Worm (Caenorhabditis elegans) whole organism, young adult: ENCODE results near the gene F18E3.12.
A peak's percentile ranks its signal among the peaks of the same experiment; 100 is the strongest.

ENCODE experiments used
- B0019.2 ChIP-seq: fragments of 200-800 bp; sonication (Bioruptor generic); conservative IDR thresholded peaks from 2 replicates; pipeline ENCODE4 v1.3.6; 2022; ENCODE audit warnings: missing genetic modification reagents, missing genetic modification characterization, missing compliant biosample characterization
- B0035.1 ChIP-seq: sonication (generic microtip); optimal IDR thresholded peaks from 2 replicates; lab custom pipeline; 2016; ENCODE audit warnings: missing genetic modification characterization, mild to moderate bottlenecking, missing compliant biosample characterization, missing genotype, missing genetic modification reagents
- F22D6.2 ChIP-seq: sonication (generic microtip); optimal IDR thresholded peaks from 2 replicates; lab custom pipeline; 2016; ENCODE audit warnings: mild to moderate bottlenecking, missing genetic modification characterization, missing compliant biosample characterization
- F33H1.4 ChIP-seq: fragments of 200-800 bp; sonication (Bioruptor generic); IDR thresholded peaks from 2 replicates; pipeline ENCODE4 v1.3.6; 2022; ENCODE audit warnings: missing genetic modification reagents, missing genetic modification characterization, missing compliant biosample characterization
- F39B2.1 ChIP-seq: fragments of 200-800 bp; sonication (Bioruptor generic); IDR thresholded peaks from 2 replicates; pipeline ENCODE4 v1.3.6; 2022; ENCODE audit warnings: missing genetic modification reagents, missing genetic modification characterization, missing compliant biosample characterization
- Y53G8AR.9 ChIP-seq: fragments of 200-800 bp; sonication (Bioruptor generic); conservative IDR thresholded peaks from 2 replicates; pipeline ENCODE4 v1.3.6; 2022; ENCODE audit warnings: missing genetic modification reagents, missing genetic modification characterization, missing compliant biosample characterization
- Y67H2A.10 ChIP-seq: fragments of 200-800 bp; sonication (Bioruptor generic); conservative IDR thresholded peaks from 2 replicates; pipeline ENCODE4 v1.3.6; 2022; ENCODE audit warnings: missing genetic modification reagents, missing genetic modification characterization, missing compliant biosample characterization
- Y95B8A.8 ChIP-seq: fragments of 200-800 bp; sonication (Bioruptor generic); IDR thresholded peaks from 2 replicates; pipeline ENCODE4 v1.3.6; 2022; ENCODE audit warnings: missing genetic modification reagents, missing genetic modification characterization, missing compliant biosample characterization
- ama-1 ChIP-seq, 3 experiments: fragments of 150-350 bp in 1 of 3; sonication (generic microtip) in 2 of 3; optimal IDR thresholded peaks; 2 replicates each; lab custom pipeline; 2014 to 2018; ENCODE audit warnings: missing biosample characterization in 2 of 3, missing genetic modification characterization in 2 of 3, missing genetic modification reagents in 2 of 3
- aptf-2 ChIP-seq: fragments of 200-800 bp; sonication (Bioruptor generic); conservative IDR thresholded peaks from 2 replicates; pipeline ENCODE4 v1.3.6; 2022; ENCODE audit warnings: missing genetic modification reagents, missing genetic modification characterization, missing compliant biosample characterization
- attf-3 ChIP-seq: fragments of 200-800 bp; sonication (Bioruptor generic); conservative IDR thresholded peaks from 2 replicates; pipeline ENCODE4 v1.3.6; 2022; ENCODE audit warnings: missing genetic modification reagents, missing genetic modification characterization, missing compliant biosample characterization
- attf-6 ChIP-seq: fragments of 200-800 bp; sonication (Bioruptor generic); IDR thresholded peaks from 2 replicates; pipeline ENCODE4 v1.3.6; 2022; ENCODE audit warnings: missing genetic modification reagents, missing genetic modification characterization, missing compliant biosample characterization
- bed-1 ChIP-seq: fragments of 200-800 bp; sonication (Bioruptor generic); IDR thresholded peaks from 2 replicates; pipeline ENCODE4 v1.3.6; 2022; ENCODE audit warnings: missing genetic modification reagents, missing genetic modification characterization, missing compliant biosample characterization
- ceh-100 ChIP-seq: fragments of 200-800 bp; sonication (Bioruptor generic); IDR thresholded peaks from 2 replicates; pipeline ENCODE4 v1.3.6; 2022; ENCODE audit warnings: missing genetic modification reagents, missing genetic modification characterization, missing compliant biosample characterization
- ceh-79 ChIP-seq: sonication (generic microtip); optimal IDR thresholded peaks from 2 replicates; lab custom pipeline; 2017; ENCODE audit warnings: mild to moderate bottlenecking, missing genetic modification characterization, missing compliant biosample characterization
- dox-1 ChIP-seq: fragments of 200-800 bp; sonication (Bioruptor generic); IDR thresholded peaks from 2 replicates; pipeline ENCODE4 v1.3.6; 2022; ENCODE audit warnings: missing genetic modification reagents, missing genetic modification characterization, missing compliant biosample characterization
- dpff-1 ChIP-seq: sonication (generic microtip); optimal IDR thresholded peaks from 2 replicates; lab custom pipeline; 2017; ENCODE audit warnings: mild to moderate bottlenecking, missing genetic modification characterization, missing compliant biosample characterization
- dpl-1 ChIP-seq: fragments of 150-350 bp; optimal IDR thresholded peaks from 2 replicates; lab custom pipeline; 2014; ENCODE audit warnings: missing biosample characterization, missing genetic modification reagents, missing genetic modification characterization
- efl-1 ChIP-seq: fragments of 150-350 bp; optimal IDR thresholded peaks from 2 replicates; lab custom pipeline; 2014; ENCODE audit warnings: missing biosample characterization, missing genetic modification reagents, missing genetic modification characterization
- ets-4 ChIP-seq: fragments of 200-800 bp; sonication (Bioruptor generic); optimal IDR thresholded peaks from 2 replicates; lab custom pipeline; 2018; ENCODE audit warnings: mild to moderate bottlenecking, missing genetic modification characterization, missing compliant biosample characterization
- him-1 ChIP-seq: sonication (generic microtip); optimal IDR thresholded peaks from 2 replicates; lab custom pipeline; 2016; ENCODE audit warnings: missing genotype, missing genetic modification reagents, missing genetic modification characterization, missing compliant biosample characterization
- let-607 ChIP-seq, 2 experiments: fragments of 200-800 bp in 1 of 2; sonication (Bioruptor generic) in 1 of 2; sonication (generic microtip) in 1 of 2; optimal IDR thresholded peaks; 2 replicates each; lab custom pipeline; 2016 to 2018; ENCODE audit warnings: mild to moderate bottlenecking in 2 of 2, missing compliant biosample characterization in 2 of 2, missing genetic modification characterization in 2 of 2, moderate library complexity in 2 of 2, missing genotype in 1 of 2
- lin-26 ChIP-seq: fragments of 200-800 bp; sonication (Bioruptor generic); IDR thresholded peaks from 2 replicates; pipeline ENCODE4 v1.3.6; 2022; ENCODE audit warnings: missing genetic modification reagents, missing genetic modification characterization, missing compliant biosample characterization
- lin-35 ChIP-seq, 3 experiments: fragments of 150-350 bp in 2 of 3; sonication (generic microtip) in 1 of 3; optimal IDR thresholded peaks; 2 replicates each; lab custom pipeline; 2014 to 2018; ENCODE audit warnings: missing biosample characterization in 3 of 3, missing genetic modification characterization in 3 of 3, missing genetic modification reagents in 3 of 3
- madf-3 ChIP-seq: fragments of 200-800 bp; sonication (Bioruptor generic); IDR thresholded peaks from 2 replicates; pipeline ENCODE4 v1.3.6; 2022; ENCODE audit warnings: missing genetic modification reagents, missing genetic modification characterization, missing compliant biosample characterization
- madf-8 ChIP-seq: fragments of 200-800 bp; sonication (Bioruptor generic); conservative IDR thresholded peaks from 2 replicates; pipeline ENCODE4 v1.3.6; 2022; ENCODE audit warnings: missing genetic modification reagents, missing genetic modification characterization, missing compliant biosample characterization
- nfya-1 ChIP-seq: sonication (generic microtip); optimal IDR thresholded peaks from 2 replicates; lab custom pipeline; 2017; ENCODE audit warnings: antibody characterized with exemption, missing compliant biosample characterization, missing genetic modification characterization, borderline replicate concordance; ENCODE audit not compliant: insufficient read depth
- nfya-2 ChIP-seq: fragments of 200-800 bp; sonication (Bioruptor generic); IDR thresholded peaks from 2 replicates; pipeline ENCODE4 v1.3.6; 2022; ENCODE audit warnings: missing genetic modification reagents, missing genetic modification characterization, missing compliant biosample characterization
- nfyb-1 ChIP-seq: fragments of 200-800 bp; sonication (Bioruptor generic); IDR thresholded peaks from 2 replicates; pipeline ENCODE4 v1.3.6; 2022; ENCODE audit warnings: missing genetic modification reagents, missing genetic modification characterization, missing compliant biosample characterization
- rcor-1 ChIP-seq: fragments of 200-800 bp; sonication (Bioruptor generic); IDR thresholded peaks from 2 replicates; pipeline ENCODE4 v1.3.6; 2022; ENCODE audit warnings: missing genetic modification reagents, missing genetic modification characterization, missing compliant biosample characterization
- snpc-4 ChIP-seq, 5 experiments: fragments of 150-350 bp in 1 of 5; sonication (generic microtip) in 4 of 5; optimal IDR thresholded peaks; 2 replicates each; lab custom pipeline; 2014 to 2018; ENCODE audit warnings: missing genetic modification characterization in 5 of 5, missing biosample characterization in 3 of 5, antibody characterized with exemption in 2 of 5, mild to moderate bottlenecking in 2 of 5, missing compliant biosample characterization in 2 of 5, missing genotype in 2 of 5, moderate library complexity in 2 of 5, missing genetic modification reagents in 1 of 5
- somi-1 ChIP-seq: fragments of 200-800 bp; sonication (Bioruptor generic); optimal IDR thresholded peaks from 2 replicates; lab custom pipeline; 2018; ENCODE audit warnings: mild to moderate bottlenecking, missing genetic modification characterization, missing compliant biosample characterization
- tbp1 ChIP-seq: fragments of 200-800 bp; sonication (Bioruptor generic); optimal IDR thresholded peaks from 2 replicates; lab custom pipeline; 2018; ENCODE audit warnings: mild to moderate bottlenecking, missing genetic modification characterization, missing compliant biosample characterization
- tbx-9 ChIP-seq: sonication (generic microtip); optimal IDR thresholded peaks from 2 replicates; lab custom pipeline; 2016; ENCODE audit warnings: borderline replicate concordance, missing genetic modification characterization, inconsistent platforms, missing compliant biosample characterization
- unc-130 ChIP-seq: sonication (generic microtip); optimal IDR thresholded peaks from 2 replicates; lab custom pipeline; 2016; ENCODE audit warnings: missing genetic modification reagents, missing genetic modification characterization, missing compliant biosample characterization
- ztf-6 ChIP-seq: fragments of 200-800 bp; sonication (Bioruptor generic); IDR thresholded peaks from 2 replicates; pipeline ENCODE4 v1.3.6; 2022; ENCODE audit warnings: missing genetic modification reagents, missing genetic modification characterization, missing compliant biosample characterization

F18E3.12 gene

ce11 chrV:7414909-7415308, at the start of gene F18E3.12:
Gene F18E3.12 (plus strand): TSS chrV:7414985.
- TF ChIP-seq ama-1 (optimal IDR thresholded peaks at IDR 0.05; lab: Kevin White, UChicago) (peak; percentile 94), ama-1 (GFP tag; optimal IDR thresholded peaks at IDR 0.05; lab: Kevin White, UChicago) (no peak), B0035.1 (tag; lab: Kevin White, UChicago) (no peak), F22D6.2 (tag; lab: Kevin White, UChicago) (no peak)

- TF ChIP-seq him-1 (tag; lab: Kevin White, UChicago): no peak
- no peak for TF ChIP-seq attf-3 (GFP tag; lab: Robert Waterston, UW)
- no peak for TF ChIP-seq snpc-4 (GFP tag; optimal IDR thresholded peaks at IDR 0.05; lab: Kevin White, UChicago)
- no peak for TF ChIP-seq snpc-4 (tag; optimal IDR thresholded peaks at IDR 0.05; lab: Kevin White, UChicago)
- no peak for TF ChIP-seq dpl-1 (GFP tag; lab: Kevin White, UChicago)
- no peak for TF ChIP-seq madf-8
- no peak for TF ChIP-seq ceh-100 (GFP tag; lab: Robert Waterston, UW)
- TF ChIP-seq attf-6 (GFP tag; lab: Robert Waterston, UW): no peak
- TF ChIP-seq unc-130 (GFP tag; lab: Kevin White, UChicago): no peak
- no peak for TF ChIP-seq Y95B8A.8 (GFP tag; lab: Robert Waterston, UW)
- TF ChIP-seq tbx-9 (tag; lab: Kevin White, UChicago): no peak
- no peak for TF ChIP-seq F33H1.4 (GFP tag; lab: Robert Waterston, UW)
- TF ChIP-seq ztf-6: no peak
- TF ChIP-seq ama-1 (optimal IDR thresholded peaks at IDR 0.05; lab: Kevin White, UChicago): no peak
- no peak for TF ChIP-seq ama-1 (GFP tag; optimal IDR thresholded peaks at IDR 0.05; lab: Kevin White, UChicago)
These were observed 45.2 kb upstream of the F18E3.12 start, which contains the start of gene srj-14 for ce11 chrV:7369578-7369977. Gene srj-14 (plus strand): TSS chrV:7369708.

- TF ChIP-seq madf-3: no peak
- no peak for TF ChIP-seq Y53G8AR.9
- TF ChIP-seq tbp1 (GFP tag; lab: Kevin White, UChicago): no peak
- no peak for TF ChIP-seq dox-1 (GFP tag; lab: Robert Waterston, UW)
- TF ChIP-seq bed-1 (GFP tag; lab: Robert Waterston, UW): no peak
- TF ChIP-seq ets-4 (GFP tag; lab: Kevin White, UChicago): no peak
- no peak for TF ChIP-seq B0019.2 (GFP tag; lab: Robert Waterston, UW)
- TF ChIP-seq, all 124 proteins: peak for 0
These were observed 40.7 kb upstream of the F18E3.12 start, which contains the start of gene srx-56 for ce11 chrV:7374090-7374489. Gene srx-56 (plus strand): TSS chrV:7374390.

- TF ChIP-seq ztf-6 (no peak), nfyb-1 (GFP tag; lab: Robert Waterston, UW) (no peak)
These were observed 35.4 kb upstream of the F18E3.12 start, which contains the start of gene srsx-24 for ce11 chrV:7379384-7379783. Gene srsx-24 (minus strand): TSS chrV:7379484.

ce11 chrV:7381008-7381407, 33.8 kb upstream of the F18E3.12 start, which contains the start of gene C03G6.17:
Gene C03G6.17 (minus strand): TSS chrV:7381108.
- TF ChIP-seq lin-35 (GFP tag; optimal IDR thresholded peaks at IDR 0.05; lab: Kevin White, UChicago): no peak
- TF ChIP-seq bed-1 (GFP tag; lab: Robert Waterston, UW): no peak
- no peak for TF ChIP-seq F39B2.1 (GFP tag; lab: Robert Waterston, UW)
- TF ChIP-seq Y67H2A.10 (GFP tag; lab: Robert Waterston, UW): no peak
- no peak for TF ChIP-seq somi-1 (GFP tag; lab: Kevin White, UChicago)
- no peak for TF ChIP-seq rcor-1 (GFP tag; lab: Robert Waterston, UW)
- no peak for TF ChIP-seq aptf-2
- no peak for TF ChIP-seq B0035.1 (tag; lab: Kevin White, UChicago)
- no peak for TF ChIP-seq let-607 (tag; optimal IDR thresholded peaks at IDR 0.05; lab: Kevin White, UChicago)
- no peak for TF ChIP-seq nfya-2 (GFP tag; lab: Robert Waterston, UW)
- TF ChIP-seq nfya-1: no peak
- TF ChIP-seq efl-1 (GFP tag; lab: Kevin White, UChicago): no peak
- no peak for TF ChIP-seq ceh-79 (tag; lab: Kevin White, UChicago)
- no peak for TF ChIP-seq lin-26 (GFP tag; lab: Robert Waterston, UW)
- TF ChIP-seq dpff-1 (tag; lab: Kevin White, UChicago): no peak
